Fruit fly (Drosophila melanogaster): ENCODE data around the gene D19B.

The D19B gene

dm6 chr3L:6157327-6158032 lies 27.2 kb downstream of the D19B start, which contains the start of gene CG13297 (continued):
- TF ChIP-seq Myb (GFP tag; optimal IDR thresholded peaks at IDR 0.05): no peak
- TF ChIP-seq CG3726 (GFP tag; IDR thresholded peaks at IDR 0.05): no peak
- TF ChIP-seq HLH54F (GFP tag; optimal IDR thresholded peaks at IDR 0.05): no peak
- no peak for TF ChIP-seq B-H2 (GFP tag; optimal IDR thresholded peaks at IDR 0.05)
- TF ChIP-seq Nf-YA (GFP tag; IDR thresholded peaks at IDR 0.05): no peak
- TF ChIP-seq CG3847 (GFP tag; IDR thresholded peaks at IDR 0.05): no peak
- peak; percentile 33 for TF ChIP-seq trem (tag; optimal IDR thresholded peaks at IDR 0.05)
- TF ChIP-seq BEAF-32 (GFP tag; optimal IDR thresholded peaks at IDR 0.05): no peak
- TF ChIP-seq hbn (GFP tag; IDR thresholded peaks at IDR 0.05; ENCODE audit: partially characterized antibody): no peak
- no peak for TF ChIP-seq Mrtf (GFP tag; IDR thresholded peaks at IDR 0.05)
- peak; percentile 76 for TF ChIP-seq grn (GFP tag; optimal IDR thresholded peaks at IDR 0.05)
- peak in 1 of 2 experiments; percentile 10 for TF ChIP-seq dpn (GFP tag; optimal IDR thresholded peaks at IDR 0.05)
- no peak for TF ChIP-seq CG9797 (GFP tag; optimal IDR thresholded peaks at IDR 0.05)
- no peak for TF ChIP-seq cwo (GFP tag; optimal IDR thresholded peaks at IDR 0.05)
- TF ChIP-seq jing (GFP tag; optimal IDR thresholded peaks at IDR 0.05): peak; percentile 38
- no peak for TF ChIP-seq onecut (GFP tag; IDR thresholded peaks at IDR 0.05)
- TF ChIP-seq kni (GFP tag; optimal IDR thresholded peaks at IDR 0.05): no peak
- TF ChIP-seq dysf (GFP tag; IDR thresholded peaks at IDR 0.05): peak; percentile 57; the same call in 2 of the 3 replicates
- TF ChIP-seq CG15601 (tag; optimal IDR thresholded peaks at IDR 0.05): no peak
- TF ChIP-seq da (GFP tag; optimal IDR thresholded peaks at IDR 0.05): no peak
- TF ChIP-seq CG10462 (GFP tag; optimal IDR thresholded peaks at IDR 0.05): no peak
- TF ChIP-seq CG11560 (tag; IDR thresholded peaks at IDR 0.05): no peak
- TF ChIP-seq Doc2 (GFP tag; IDR thresholded peaks at IDR 0.05): no peak
- peak; percentile 37; the same call in 1 of the 2 replicates for TF ChIP-seq Drgx (GFP tag; IDR thresholded peaks at IDR 0.05)
- TF ChIP-seq schlank (tag; optimal IDR thresholded peaks at IDR 0.05): no peak
- no peak for TF ChIP-seq Usf (GFP tag; optimal IDR thresholded peaks at IDR 0.05)
- no peak for TF ChIP-seq CG16863 (GFP tag; optimal IDR thresholded peaks at IDR 0.05)
- no peak for TF ChIP-seq CG10959 (GFP tag; IDR thresholded peaks at IDR 0.05)
- TF ChIP-seq tna (GFP tag; IDR thresholded peaks at IDR 0.05; ENCODE audit: partially characterized antibody): no peak
- no peak for TF ChIP-seq fd102C (GFP tag; optimal IDR thresholded peaks at IDR 0.05)
- TF ChIP-seq CG8388 (GFP tag; optimal IDR thresholded peaks at IDR 0.05): peak; percentile 48
- peak; percentile 17 for TF ChIP-seq gsb-n (tag; optimal IDR thresholded peaks at IDR 0.05)
- no peak for TF ChIP-seq luna (GFP tag; optimal IDR thresholded peaks at IDR 0.05)
- TF ChIP-seq slou (GFP tag; optimal IDR thresholded peaks at IDR 0.05): no peak
- no peak for TF ChIP-seq CG30020 (tag; optimal IDR thresholded peaks at IDR 0.05)
- TF ChIP-seq Hmr (GFP tag; optimal IDR thresholded peaks at IDR 0.05): peak; percentile 6
- no peak for TF ChIP-seq pb (GFP tag; optimal IDR thresholded peaks at IDR 0.05)
- no peak for TF ChIP-seq TFAM (GFP tag; optimal IDR thresholded peaks at IDR 0.05)
- TF ChIP-seq Kr (GFP tag; optimal IDR thresholded peaks at IDR 0.05): no peak
- TF ChIP-seq row (GFP tag; IDR thresholded peaks at IDR 0.05): peak; percentile 70
- TF ChIP-seq abd-A (tag; optimal IDR thresholded peaks at IDR 0.05): peak; percentile 88
- peak; percentile 56 for TF ChIP-seq CG10979 (tag; optimal IDR thresholded peaks at IDR 0.05)
- no peak for TF ChIP-seq CG4404 (GFP tag; IDR thresholded peaks at IDR 0.05)
- no peak for TF ChIP-seq CG7928 (GFP tag; optimal IDR thresholded peaks at IDR 0.05)
- TF ChIP-seq Dref (GFP tag; IDR thresholded peaks at IDR 0.05): no peak
- no peak for TF ChIP-seq usp (GFP tag; optimal IDR thresholded peaks at IDR 0.05)
- TF ChIP-seq MTF-1 (GFP tag; optimal IDR thresholded peaks at IDR 0.05; ENCODE audit: borderline replicate concordance): no peak
- no peak for TF ChIP-seq CG11456 (GFP tag; IDR thresholded peaks at IDR 0.05)
- no peak for TF ChIP-seq CG1832 (GFP tag; optimal IDR thresholded peaks at IDR 0.05)
- no peak for TF ChIP-seq CG18619 (GFP tag; optimal IDR thresholded peaks at IDR 0.05)

All from whole organism, embryonic.